Fruit fly (Drosophila melanogaster): ENCODE results near the gene CG1582.
A peak's percentile ranks its signal among the peaks of the same experiment; 100 is the strongest.

CG1582 gene

dm6 chrX:10905047-10905446 lies 5.9 kb upstream of the CG1582 start (continued):
- TF ChIP-seq Fer1 (GFP tag; optimal IDR thresholded peaks at IDR 0.05) (peak; percentile 32), CG12769 (tag; optimal IDR thresholded peaks at IDR 0.05) (no peak), D19A (tag; optimal IDR thresholded peaks at IDR 0.05) (peak; percentile 64), Scr (GFP tag; IDR thresholded peaks at IDR 0.05; ENCODE audit: partially characterized antibody) (no peak), CG9437 (GFP tag; optimal IDR thresholded peaks at IDR 0.05) (peak; percentile 62), ham (GFP tag; IDR thresholded peaks at IDR 0.05) (no peak), CG1647 (GFP tag; optimal IDR thresholded peaks at IDR 0.05) (peak; percentile 56), TFAM (GFP tag; optimal IDR thresholded peaks at IDR 0.05) (no peak), nmo (GFP tag; optimal IDR thresholded peaks at IDR 0.05) (peak; percentile 80), Drgx (GFP tag; IDR thresholded peaks at IDR 0.05) (no peak), CG4404 (GFP tag; IDR thresholded peaks at IDR 0.05) (peak; percentile 59), nom (GFP tag; optimal IDR thresholded peaks at IDR 0.05) (no peak), Vsx1 (GFP tag; optimal IDR thresholded peaks at IDR 0.05) (peak; percentile 13), Bgb (GFP tag; IDR thresholded peaks at IDR 0.05; ENCODE audit: partially characterized antibody) (no peak), CG18011 (GFP tag; optimal IDR thresholded peaks at IDR 0.05) (no peak), pan (optimal IDR thresholded peaks at IDR 0.05) (no peak), pan (GFP tag; optimal IDR thresholded peaks at IDR 0.05 in 1 of 2, IDR thresholded peaks at IDR 0.05 in 1 of 2) (peak in 1 of 2 experiments; percentile 23), H2.0 (GFP tag; IDR thresholded peaks at IDR 0.05) (0 out of 2 replicates have a peak, but pooled peaks have one; percentile 36), CG18599 (GFP tag; optimal IDR thresholded peaks at IDR 0.05) (peak; percentile 45), CG18476 (GFP tag; optimal IDR thresholded peaks at IDR 0.05) (peak; percentile 51), CG3995 (GFP tag; optimal IDR thresholded peaks at IDR 0.05) (no peak), CG11695 (GFP tag; IDR thresholded peaks at IDR 0.05) (peak; percentile 66), Dbx (GFP tag; IDR thresholded peaks at IDR 0.05) (no peak), CG15696 (tag; optimal IDR thresholded peaks at IDR 0.05) (peak; percentile 43), dm (GFP tag; optimal IDR thresholded peaks at IDR 0.05) (no peak), CG7745 (tag; optimal IDR thresholded peaks at IDR 0.05) (no peak), CG34224 (GFP tag; IDR thresholded peaks at IDR 0.05; ENCODE audit: partially characterized antibody) (no peak), CG10209 (GFP tag; optimal IDR thresholded peaks at IDR 0.05) (peak; percentile 68), CkIIα-i1 (GFP tag; IDR thresholded peaks at IDR 0.05) (no peak), CG11504 (tag; optimal IDR thresholded peaks at IDR 0.05) (peak; percentile 82), H15 (GFP tag; IDR thresholded peaks at IDR 0.05) (0 out of 3 replicates have a peak, but pooled peaks have one; percentile 27), pum (GFP tag; optimal IDR thresholded peaks at IDR 0.05) (peak; percentile 44), ken (GFP tag; IDR thresholded peaks at IDR 0.05) (0 out of 3 replicates have a peak, but pooled peaks have one; percentile 51), Ets65A (GFP tag) (peak; percentile 82), ara (GFP tag; IDR thresholded peaks at IDR 0.05) (peak; percentile 57), CG16813 (GFP tag; IDR thresholded peaks at IDR 0.05; ENCODE audit: partially characterized antibody) (no peak), CG10274 (GFP tag; optimal IDR thresholded peaks at IDR 0.05) (peak; percentile 28), nerfin-1 (tag; optimal IDR thresholded peaks at IDR 0.05) (peak; percentile 54), sug (tag; optimal IDR thresholded peaks at IDR 0.05) (no peak), kah (GFP tag; optimal IDR thresholded peaks at IDR 0.05) (no peak), CG14667 (GFP tag; IDR thresholded peaks at IDR 0.05) (no peak), Elba2 (GFP tag; optimal IDR thresholded peaks at IDR 0.05) (no peak), CG11723 (GFP tag; optimal IDR thresholded peaks at IDR 0.05) (peak; percentile 2), mirr (GFP tag; optimal IDR thresholded peaks at IDR 0.05) (no peak), Ptx1 (GFP tag; IDR thresholded peaks at IDR 0.05) (peak; percentile 61), pnt (GFP tag; optimal IDR thresholded peaks at IDR 0.05) (peak; percentile 45), Xrp1 (GFP tag; IDR thresholded peaks at IDR 0.05) (peak; percentile 64), slbo (GFP tag; IDR thresholded peaks at IDR 0.05) (no peak; the same call in 1 of the 2 replicates), CG11247 (GFP tag; IDR thresholded peaks at IDR 0.05) (no peak), fu2 (GFP tag; optimal IDR thresholded peaks at IDR 0.05) (peak; percentile 6), CG6254 (GFP tag; optimal IDR thresholded peaks at IDR 0.05) (peak; percentile 63)

Data from whole organism, embryonic.